Fruit fly (Drosophila melanogaster) whole organism, embryonic: ENCODE data around the gene CG32487.

Experiments
- Abd-B ChIP-seq: fragments of 200-800 bp; sonication (Bioruptor generic); optimal IDR thresholded peaks from 2 replicates; lab custom pipeline; 2018; ENCODE audit warnings: missing biosample characterization, mild to moderate bottlenecking, missing genetic modification characterization, moderate library complexity
- Ada2b ChIP-seq: fragments of 200-800 bp; sonication (Bioruptor generic); IDR thresholded peaks from 2 replicates; pipeline ENCODE4 v1.3.6; 2022; ENCODE audit warnings: missing biosample characterization, missing genetic modification characterization
- C15 ChIP-seq: fragments of 200-800 bp; sonication (Bioruptor generic); IDR thresholded peaks from 3 replicates; pipeline ENCODE4 v1.3.6; 2022; ENCODE audit warnings: missing biosample characterization, missing genetic modification characterization
- CG10267 ChIP-seq: fragments of 200-800 bp; sonication (Bioruptor generic); optimal IDR thresholded peaks from 2 replicates; lab custom pipeline; 2018; ENCODE audit warnings: missing biosample characterization, mild to moderate bottlenecking, missing genetic modification characterization, moderate library complexity
- CG10979 ChIP-seq: fragments of 200-800 bp; sonication (Bioruptor generic); optimal IDR thresholded peaks from 2 replicates; lab custom pipeline; 2018; ENCODE audit warnings: missing biosample characterization, mild to moderate bottlenecking, missing genetic modification characterization, moderate library complexity
- CG11504 ChIP-seq: fragments of 200-800 bp; sonication (Bioruptor generic); optimal IDR thresholded peaks from 3 replicates; lab custom pipeline; 2019; ENCODE audit warnings: missing biosample characterization, mild to moderate bottlenecking, missing genetic modification characterization, moderate library complexity
- CG12155 ChIP-seq: fragments of 200-800 bp; sonication (Bioruptor generic); optimal IDR thresholded peaks from 3 replicates; lab custom pipeline; 2016; ENCODE audit warnings: missing biosample characterization, missing genetic modification characterization
- CG12769 ChIP-seq: fragments of 200-800 bp; sonication (Bioruptor generic); optimal IDR thresholded peaks from 2 replicates; lab custom pipeline; 2019; ENCODE audit warnings: missing biosample characterization, mild to moderate bottlenecking, missing genetic modification characterization, moderate library complexity
- CG14710 ChIP-seq: fragments of 200-800 bp; sonication (Bioruptor generic); optimal IDR thresholded peaks from 3 replicates; lab custom pipeline; 2019; ENCODE audit warnings: missing biosample characterization, mild to moderate bottlenecking, missing genetic modification characterization, moderate library complexity
- CG17361 ChIP-seq: fragments of 200-800 bp; sonication (Bioruptor generic); IDR thresholded peaks from 3 replicates; pipeline ENCODE4 v1.3.6; 2022; ENCODE audit warnings: missing biosample characterization, missing genetic modification characterization
- CG18599 ChIP-seq: fragments of 200-800 bp; sonication (Bioruptor generic); optimal IDR thresholded peaks from 3 replicates; lab custom pipeline; 2017; ENCODE audit warnings: missing biosample characterization, missing genetic modification characterization, mild to moderate bottlenecking, moderate library complexity, missing genetic modification reagents
- CG2199 ChIP-seq: fragments of 200-800 bp; sonication (Bioruptor generic); IDR thresholded peaks from 3 replicates; pipeline ENCODE4 v1.3.6; 2022; ENCODE audit warnings: missing biosample characterization, missing genetic modification characterization
- CG2889 ChIP-seq: fragments of 200-800 bp; sonication (Bioruptor generic); IDR thresholded peaks from 3 replicates; pipeline ENCODE4 v1.3.6; 2022; ENCODE audit warnings: missing biosample characterization, missing genetic modification characterization
- CG32532 ChIP-seq: fragments of 200-800 bp; sonication (Bioruptor generic); IDR thresholded peaks from 2 replicates; pipeline ENCODE4 v1.3.6; 2022; ENCODE audit warnings: missing biosample characterization, missing genetic modification characterization
- CG3281 ChIP-seq: fragments of 200-800 bp; sonication (Bioruptor generic); optimal IDR thresholded peaks from 3 replicates; lab custom pipeline; 2017; ENCODE audit warnings: missing biosample characterization, mild to moderate bottlenecking, missing genetic modification characterization
- CG3726 ChIP-seq: fragments of 200-800 bp; sonication (Bioruptor generic); IDR thresholded peaks from 3 replicates; pipeline ENCODE4, ENCODE4 v1.3.6; 2022; ENCODE audit warnings: missing biosample characterization, missing genetic modification characterization
- CG7839 ChIP-seq: fragments of 200-800 bp; sonication (Bioruptor generic); optimal IDR thresholded peaks from 3 replicates; lab custom pipeline; 2018; ENCODE audit warnings: missing biosample characterization, mild to moderate bottlenecking, missing genetic modification characterization, moderate library complexity
- CrebB ChIP-seq: fragments of 200-800 bp; sonication (Bioruptor generic); optimal IDR thresholded peaks from 3 replicates; lab custom pipeline; 2018; ENCODE audit warnings: missing biosample characterization, mild to moderate bottlenecking, missing genetic modification characterization
- Dbx ChIP-seq: fragments of 200-800 bp; sonication (Bioruptor generic); IDR thresholded peaks from 3 replicates; pipeline ENCODE4 v1.3.6; 2022; ENCODE audit warnings: missing biosample characterization, missing genetic modification characterization
- Dp ChIP-seq: fragments of 200-800 bp; sonication (Bioruptor generic); optimal IDR thresholded peaks from 2 replicates; lab custom pipeline; 2018; ENCODE audit warnings: missing biosample characterization, mild to moderate bottlenecking, missing genetic modification characterization, moderate library complexity
- ERR ChIP-seq: fragments of 200-800 bp; sonication (Bioruptor generic); optimal IDR thresholded peaks from 2 replicates; lab custom pipeline; 2016; ENCODE audit warnings: missing biosample characterization, missing genetic modification characterization
- Ets65A ChIP-seq: fragments of 200-800 bp; sonication (Bioruptor generic); peaks from one replicate; lab custom pipeline; 2016; ENCODE audit warnings: missing biosample characterization, missing genetic modification characterization
- Fer2 ChIP-seq: fragments of 200-800 bp; sonication (Bioruptor generic); optimal IDR thresholded peaks from 2 replicates; lab custom pipeline; 2018; ENCODE audit warnings: missing biosample characterization, mild to moderate bottlenecking, missing genetic modification characterization, moderate library complexity
- HLH4C ChIP-seq: fragments of 200-800 bp; sonication (Bioruptor generic); IDR thresholded peaks from 3 replicates; pipeline ENCODE4 v1.3.6; 2022; ENCODE audit warnings: missing biosample characterization, missing genetic modification characterization; ENCODE audit not compliant: partially characterized antibody
- Neu2 ChIP-seq: fragments of 200-800 bp; sonication (Bioruptor generic); optimal IDR thresholded peaks from 3 replicates; lab custom pipeline; 2016; ENCODE audit warnings: missing biosample characterization, missing genetic modification characterization, borderline replicate concordance
- Rfx ChIP-seq: fragments of 200-800 bp; sonication (Bioruptor generic); IDR thresholded peaks from 2 replicates; pipeline ENCODE4 v1.3.6; 2022; ENCODE audit warnings: missing biosample characterization, missing genetic modification characterization
- amos ChIP-seq: fragments of 200-800 bp; sonication (Bioruptor generic); IDR thresholded peaks from 2 replicates; pipeline ENCODE4 v1.3.6; 2022; ENCODE audit warnings: missing biosample characterization, missing genetic modification characterization; ENCODE audit not compliant: partially characterized antibody
- bsh ChIP-seq, 2 experiments: fragments of 200-800 bp; sonication (Bioruptor generic); optimal IDR thresholded peaks; 2 replicates each; lab custom pipeline; 2017 to 2018; ENCODE audit warnings: mild to moderate bottlenecking in 2 of 2, missing biosample characterization in 2 of 2, missing genetic modification characterization in 2 of 2, moderate library complexity in 1 of 2
- chm ChIP-seq: fragments of 200-800 bp; sonication (Bioruptor generic); IDR thresholded peaks from 2 replicates; pipeline ENCODE4 v1.3.6; 2022; ENCODE audit warnings: missing biosample characterization, missing genetic modification characterization
- corto ChIP-seq: fragments of 200-800 bp; sonication (Bioruptor generic); optimal IDR thresholded peaks from 2 replicates; lab custom pipeline; 2016; ENCODE audit warnings: missing biosample characterization, mild to moderate bottlenecking, missing genetic modification characterization, moderate library complexity
- dan ChIP-seq: fragments of 200-800 bp; sonication (Bioruptor generic); IDR thresholded peaks from 2 replicates; pipeline ENCODE4 v1.3.6; 2022; ENCODE audit warnings: missing biosample characterization, missing genetic modification characterization
- esg ChIP-seq: fragments of 200-800 bp; sonication (Bioruptor generic); conservative IDR thresholded peaks from 2 replicates; pipeline ENCODE4 v1.3.6; 2022; ENCODE audit warnings: missing biosample characterization, missing genetic modification characterization
- fd3F ChIP-seq: fragments of 200-800 bp; sonication (Bioruptor generic); optimal IDR thresholded peaks from 2 replicates; lab custom pipeline; 2018; ENCODE audit warnings: missing biosample characterization, mild to moderate bottlenecking, missing genetic modification characterization, moderate library complexity
- gfzf ChIP-seq: fragments of 200-800 bp; sonication (Bioruptor generic); optimal IDR thresholded peaks from 2 replicates; lab custom pipeline; 2016; ENCODE audit warnings: missing biosample characterization, mild to moderate bottlenecking, missing genetic modification characterization, moderate library complexity
- gsb-n ChIP-seq: fragments of 200-800 bp; sonication (Bioruptor generic); optimal IDR thresholded peaks from 3 replicates; lab custom pipeline; 2018; ENCODE audit warnings: missing biosample characterization, mild to moderate bottlenecking, missing genetic modification characterization
- h ChIP-seq: fragments of >200 bp; optimal IDR thresholded peaks from 2 replicates; lab custom pipeline; 2017
- ken ChIP-seq: fragments of 200-800 bp; sonication (Bioruptor generic); IDR thresholded peaks from 3 replicates; pipeline ENCODE4 v1.3.6; 2022; ENCODE audit warnings: missing biosample characterization, missing genetic modification characterization
- pan ChIP-seq, 4 experiments: fragments of >200 bp in 3 of 4; fragments of 200-800 bp in 1 of 4; sonication (Bioruptor generic) in 1 of 4; optimal IDR thresholded peaks in 3 of 4; IDR thresholded peaks in 1 of 4; 2 replicates each; pipeline versions ENCODE4 v1.3.6 to Lab custom; 2017 to 2022; ENCODE audit warnings: missing biosample characterization in 2 of 4, missing genetic modification characterization in 2 of 4, mixed read lengths in 1 of 4
- pho ChIP-seq: fragments of 200-800 bp; sonication (Bioruptor generic); optimal IDR thresholded peaks from 2 replicates; lab custom pipeline; 2016; ENCODE audit warnings: missing biosample characterization, missing genetic modification characterization
- pita ChIP-seq: fragments of 200-800 bp; sonication (Bioruptor generic); optimal IDR thresholded peaks from 2 replicates; lab custom pipeline; 2017; ENCODE audit warnings: missing biosample characterization, mild to moderate bottlenecking, missing genetic modification characterization
- psq ChIP-seq: fragments of 200-800 bp; sonication (Bioruptor generic); optimal IDR thresholded peaks from 2 replicates; lab custom pipeline; 2017; ENCODE audit warnings: missing biosample characterization, missing genetic modification characterization
- tgo ChIP-seq: fragments of 200-800 bp; sonication (Bioruptor generic); IDR thresholded peaks from 3 replicates; pipeline ENCODE4 v1.3.6; 2022; ENCODE audit warnings: missing biosample characterization, missing genetic modification characterization
- tio ChIP-seq: fragments of 200-800 bp; sonication (Bioruptor generic); optimal IDR thresholded peaks from 2 replicates; lab custom pipeline; 2017; ENCODE audit warnings: missing biosample characterization, missing genetic modification characterization, inconsistent platforms
- trem ChIP-seq: fragments of 200-800 bp; optimal IDR thresholded peaks from 3 replicates; lab custom pipeline; 2019; ENCODE audit warnings: missing biosample characterization, mild to moderate bottlenecking, missing genetic modification characterization, moderate library complexity
- ttk ChIP-seq: fragments of 200-800 bp; sonication (Bioruptor generic); IDR thresholded peaks from 2 replicates; pipeline ENCODE4 v2.1.2; 2022; ENCODE audit warnings: missing biosample characterization, missing genetic modification characterization
- wek ChIP-seq: fragments of 200-800 bp; sonication (Bioruptor generic); optimal IDR thresholded peaks from 3 replicates; lab custom pipeline; 2018; ENCODE audit warnings: missing biosample characterization, mild to moderate bottlenecking, missing genetic modification characterization, moderate library complexity

The CG32487 gene

dm6 chr3L:3013496-3013895 lies 3.6 kb downstream of the CG32487 start (continued):
- TF ChIP-seq bsh (GFP tag; optimal IDR thresholded peaks at IDR 0.05; lab: Kevin White, UChicago): no peak
- no peak for TF ChIP-seq gfzf (GFP tag; lab: Kevin White, UChicago)
- TF ChIP-seq pita: no peak
- peak; percentile 69 for TF ChIP-seq Ets65A (GFP tag; lab: Kevin White, UChicago)
- no peak for TF ChIP-seq CG10267 (tag; lab: Kevin White, UChicago)
- no peak for TF ChIP-seq Abd-B (GFP tag; lab: Kevin White, UChicago)
- TF ChIP-seq Dbx (GFP tag; lab: Robert Waterston, UW): 0 out of 3 replicates have a peak, but pooled peaks have one; percentile 14
- TF ChIP-seq trem: no peak
- TF ChIP-seq tio (GFP tag; lab: Kevin White, UChicago): no peak
- TF ChIP-seq CG12155 (GFP tag; lab: Kevin White, UChicago): no peak
- no peak for TF ChIP-seq CG2199 (GFP tag; lab: Robert Waterston, UW)
- 0 out of 3 replicates have a peak, but pooled peaks have one; percentile 15 for TF ChIP-seq CG2889 (GFP tag; lab: Robert Waterston, UW)
- TF ChIP-seq esg: peak; percentile 23; the same call in 1 of the 2 replicates
- TF ChIP-seq gsb-n (tag; lab: Kevin White, UChicago): no peak
- TF ChIP-seq amos: no peak
- TF ChIP-seq Neu2 (GFP tag; lab: Kevin White, UChicago): no peak
- no peak for TF ChIP-seq psq
- no peak for TF ChIP-seq HLH4C (GFP tag; lab: Robert Waterston, UW)
- no peak for TF ChIP-seq CG10979 (tag; lab: Kevin White, UChicago)
- TF ChIP-seq CG3726 (GFP tag; lab: Robert Waterston, UW): no peak
- no peak for TF ChIP-seq h (lab: Kevin White, UChicago)
- TF ChIP-seq Fer2 (tag; lab: Kevin White, UChicago): no peak
- no peak for TF ChIP-seq CG12769 (tag; lab: Kevin White, UChicago)
- TF ChIP-seq CG17361: no peak
- no peak for TF ChIP-seq C15 (GFP tag; lab: Robert Waterston, UW)

- TF ChIP-seq CG11504 (tag; lab: Kevin White, UChicago) (peak; percentile 99), CG7839 (tag; lab: Kevin White, UChicago) (no peak), CG32532 (GFP tag; lab: Robert Waterston, UW) (0 out of 2 replicates have a peak, but pooled peaks have one; percentile 27), CG14710 (no peak), fd3F (GFP tag; lab: Kevin White, UChicago) (no peak), chm (GFP tag; lab: Robert Waterston, UW) (peak; percentile 15; the same call in 1 of the 2 replicates)
Observed at dm6 chr3L:3001445-3001844, 15.6 kb downstream of the CG32487 start, which contains the start of gene FMRFaR. Gene FMRFaR (plus strand): TSS chr3L:3001716.

- TF ChIP-seq ken (GFP tag; lab: Robert Waterston, UW) (no peak), pho (no peak)
Observed at dm6 chr3L:2994872-2995271, 22.2 kb downstream of the CG32487 start, which contains the start of gene CG2113. Gene CG2113 (plus strand): TSS chr3L:2995172.

dm6 chr3L:2987749-2988148 lies 29.3 kb downstream of the CG32487 start:
- TF ChIP-seq tgo (0 out of 3 replicates have a peak, but pooled peaks have one; percentile 16), Dp (GFP tag; lab: Kevin White, UChicago) (no peak), Dbx (GFP tag; lab: Robert Waterston, UW) (peak; percentile 25; the same call in 1 of the 3 replicates), Ada2b (0 out of 2 replicates have a peak, but pooled peaks have one; percentile 15), Rfx (0 out of 2 replicates have a peak, but pooled peaks have one; percentile 19), dan (GFP tag; lab: Robert Waterston, UW) (no peak), CG18599 (GFP tag; lab: Kevin White, UChicago) (peak; percentile 45), ERR (GFP tag; lab: Kevin White, UChicago) (no peak), corto (GFP tag; lab: Kevin White, UChicago) (no peak), CG11504 (tag; lab: Kevin White, UChicago) (peak; percentile 23), Ets65A (GFP tag; lab: Kevin White, UChicago) (peak; percentile 90), wek (no peak), ttk (0 out of 2 replicates have a peak, but pooled peaks have one; percentile 6), CrebB (tag; lab: Kevin White, UChicago) (no peak), CG3281 (GFP tag; lab: Kevin White, UChicago) (peak; percentile 18), pan (optimal IDR thresholded peaks at IDR 0.05; lab: Kevin White, UChicago) (no peak), pan (GFP tag; optimal IDR thresholded peaks at IDR 0.05 in 1 of 2, IDR thresholded peaks at IDR 0.05 in 1 of 2) (peak in 1 of 2 experiments; percentile 27)
